Fruit fly (Drosophila melanogaster) whole organism, prepupa: Measurements from ENCODE around the gene CG14174.
A peak's percentile ranks its signal among the peaks of the same experiment; 100 is the strongest.

Experiments
- CG31627 ChIP-seq: fragments of 200-800 bp; sonication (Bioruptor generic); optimal IDR thresholded peaks from 3 replicates; lab custom pipeline; 2016; ENCODE audit warnings: missing biosample characterization, missing genetic modification characterization
- Eip78C ChIP-seq: fragments of 200-800 bp; sonication (Bioruptor generic); peaks from one replicate; lab custom pipeline; 2016; ENCODE audit warnings: missing biosample characterization, missing genetic modification characterization
- fd85E ChIP-seq: fragments of 200-800 bp; sonication (Bioruptor generic); optimal IDR thresholded peaks from 3 replicates; lab custom pipeline; 2016; ENCODE audit warnings: missing biosample characterization, missing genetic modification characterization

DNA sequence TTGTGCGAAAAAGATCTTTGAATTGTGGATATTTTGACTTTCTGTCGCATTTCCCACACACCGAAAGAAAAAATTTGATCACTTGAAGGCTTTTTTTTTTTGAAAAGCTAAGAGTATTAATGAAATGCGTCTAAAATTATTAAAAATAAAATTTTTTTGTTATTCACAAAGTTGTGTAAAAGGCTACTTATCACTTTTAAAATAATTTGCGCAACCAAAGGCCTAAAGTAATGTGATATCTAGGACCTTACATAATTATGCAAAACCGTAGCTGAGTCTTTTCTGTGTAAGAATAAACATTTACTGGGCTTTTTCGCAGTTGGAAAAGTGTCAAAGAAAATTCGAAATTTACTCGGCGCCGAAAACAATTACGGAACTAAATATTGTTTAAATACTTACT lies 45.2 kb downstream of the CG14174 start:
- TF ChIP-seq fd85E (GFP tag; lab: Kevin White, UChicago) (no peak), CG31627 (GFP tag; lab: Kevin White, UChicago) (peak; percentile 9), Eip78C (GFP tag; lab: Kevin White, UChicago) (peak; percentile 75)
